Worm (Caenorhabditis elegans) whole organism, L4 larva: ENCODE data around the gene srh-36.

Source experiments
- D1046.2 ChIP-seq: fragments of 200-800 bp; sonication (Bioruptor generic); IDR thresholded peaks from 2 replicates; pipeline ENCODE4 v1.3.6; 2022; ENCODE audit warnings: missing genetic modification characterization, missing compliant biosample characterization
- F49E8.2 ChIP-seq: sonication (generic microtip); optimal IDR thresholded peaks from 2 replicates; lab custom pipeline; 2016; ENCODE audit warnings: missing compliant biosample characterization, mild to moderate bottlenecking, missing genetic modification characterization, borderline replicate concordance
- Y5F2A.4 ChIP-seq: fragments of 200-800 bp; sonication (Bioruptor generic); optimal IDR thresholded peaks from 2 replicates; lab custom pipeline; 2018; ENCODE audit warnings: mild to moderate bottlenecking, missing genetic modification characterization, missing compliant biosample characterization
- ZK337.2 ChIP-seq: fragments of 200-800 bp; sonication (Bioruptor generic); IDR thresholded peaks from 2 replicates; pipeline ENCODE4 v1.3.6; 2022; ENCODE audit warnings: missing genetic modification reagents, missing genetic modification characterization, missing compliant biosample characterization
- ZK546.5 ChIP-seq, 2 experiments: sonication (generic microtip); optimal IDR thresholded peaks; 2 replicates each; lab custom pipeline; 2017; ENCODE audit warnings: missing biosample characterization in 2 of 2, missing genetic modification characterization in 2 of 2
- attf-4 ChIP-seq: sonication (generic microtip); optimal IDR thresholded peaks from 3 replicates; lab custom pipeline; 2017; ENCODE audit warnings: missing biosample characterization, missing genetic modification characterization
- ceh-44 ChIP-seq: fragments of 200-800 bp; sonication (Bioruptor generic); IDR thresholded peaks from 2 replicates; pipeline ENCODE4 v1.3.6; 2022; ENCODE audit warnings: missing genetic modification reagents, missing genetic modification characterization, missing compliant biosample characterization
- daf-16 ChIP-seq, 3 experiments: sonication (generic microtip); optimal IDR thresholded peaks; 2 replicates each; lab custom pipeline; 2016 to 2017; ENCODE audit warnings: missing genetic modification characterization in 3 of 3, missing genetic modification reagents in 3 of 3, mild to moderate bottlenecking in 2 of 3, missing compliant biosample characterization in 2 of 3, missing biosample characterization in 1 of 3, moderate library complexity in 1 of 3
- daf-19 ChIP-seq: fragments of 200-800 bp; sonication (Bioruptor generic); conservative IDR thresholded peaks from 2 replicates; pipeline ENCODE4 v1.3.6; 2022; ENCODE audit warnings: missing genetic modification characterization, missing compliant biosample characterization
- egl-27 ChIP-seq: sonication (generic microtip); optimal IDR thresholded peaks from 3 replicates; lab custom pipeline; 2017; ENCODE audit warnings: missing biosample characterization, missing genetic modification reagents, missing genetic modification characterization
- egl-43 ChIP-seq: fragments of 200-800 bp; sonication (Bioruptor generic); IDR thresholded peaks from 2 replicates; pipeline ENCODE4 v1.3.6; 2022; ENCODE audit warnings: missing genetic modification reagents, missing genetic modification characterization, missing compliant biosample characterization
- hlh-11 ChIP-seq: fragments of 200-800 bp; sonication (Bioruptor generic); optimal IDR thresholded peaks from 2 replicates; lab custom pipeline; 2018; ENCODE audit warnings: mild to moderate bottlenecking, missing genetic modification characterization, missing compliant biosample characterization
- hmg-1.1 ChIP-seq: fragments of 200-800 bp; sonication (Bioruptor generic); IDR thresholded peaks from 2 replicates; pipeline ENCODE4 v1.3.6; 2022; ENCODE audit warnings: missing genetic modification reagents, missing genetic modification characterization, missing compliant biosample characterization
- lim-7 ChIP-seq: fragments of 200-800 bp; sonication (Bioruptor generic); IDR thresholded peaks from 2 replicates; pipeline ENCODE4 v1.3.6; 2022; ENCODE audit warnings: missing genetic modification characterization, missing compliant biosample characterization
- lin-13 ChIP-seq: fragments of 150-350 bp; optimal IDR thresholded peaks from 2 replicates; lab custom pipeline; 2014; ENCODE audit warnings: missing biosample characterization, missing genetic modification reagents, missing genetic modification characterization
- lsy-2 ChIP-seq, 2 experiments: fragments of 150-350 bp in 1 of 2; sonication (generic microtip) in 1 of 2; optimal IDR thresholded peaks; 2 replicates each; lab custom pipeline; 2014 to 2017; ENCODE audit warnings: missing biosample characterization in 2 of 2, missing genetic modification characterization in 2 of 2
- madf-5 ChIP-seq, 2 experiments: fragments of 200-800 bp; sonication (Bioruptor generic); IDR thresholded peaks; 2 replicates each; pipeline ENCODE4 v1.3.6; 2022; ENCODE audit warnings: missing compliant biosample characterization in 2 of 2, missing genetic modification characterization in 2 of 2
- mdl-1 ChIP-seq, 2 experiments: fragments of 150-350 bp in 1 of 2; sonication (generic microtip) in 1 of 2; optimal IDR thresholded peaks; 2 replicates each; lab custom pipeline; 2014 to 2017; ENCODE audit warnings: missing biosample characterization in 2 of 2, missing genetic modification characterization in 2 of 2
- mep-1 ChIP-seq: fragments of 150-350 bp; sonication (generic microtip); optimal IDR thresholded peaks from 3 replicates; lab custom pipeline; 2014; ENCODE audit warnings: missing biosample characterization, missing genetic modification characterization
- nhr-10 ChIP-seq: fragments of 150-350 bp; optimal IDR thresholded peaks from 2 replicates; lab custom pipeline; 2014; ENCODE audit warnings: missing biosample characterization, missing genetic modification characterization
- nhr-237 ChIP-seq: sonication (generic microtip); optimal IDR thresholded peaks from 2 replicates; lab custom pipeline; 2017; ENCODE audit warnings: missing biosample characterization, missing genetic modification characterization
- nhr-25 ChIP-seq: sonication (generic microtip); optimal IDR thresholded peaks from 2 replicates; lab custom pipeline; 2017; ENCODE audit warnings: missing genetic modification characterization, mild to moderate bottlenecking, missing compliant biosample characterization, antibody characterized with exemption, moderate library complexity, borderline replicate concordance; ENCODE audit not compliant: insufficient read depth
- nhr-77 ChIP-seq: fragments of 150-350 bp; optimal IDR thresholded peaks from 2 replicates; lab custom pipeline; 2014; ENCODE audit warnings: missing biosample characterization, missing genetic modification characterization
- php-3 ChIP-seq: fragments of 200-800 bp; sonication (Bioruptor generic); IDR thresholded peaks from 2 replicates; pipeline ENCODE4 v1.3.6; 2022; ENCODE audit warnings: missing genetic modification reagents, missing genetic modification characterization, missing compliant biosample characterization
- set-16 ChIP-seq: fragments of 200-800 bp; sonication (Bioruptor generic); IDR thresholded peaks from 2 replicates; pipeline ENCODE4 v1.3.6; 2022; ENCODE audit warnings: missing genetic modification reagents, missing genetic modification characterization, missing compliant biosample characterization
- snpc-4 ChIP-seq: fragments of 150-350 bp; optimal IDR thresholded peaks from 2 replicates; lab custom pipeline; 2014; ENCODE audit warnings: missing biosample characterization, missing genetic modification characterization
- unc-62 ChIP-seq, 3 experiments: fragments of 150-350 bp in 1 of 3; sonication (generic microtip); optimal IDR thresholded peaks in 2 of 3; peaks in 1 of 3; 1 replicate in 1 of 3; 2 replicates in 2 of 3; lab custom pipeline; 2014 to 2017; ENCODE audit warnings: missing biosample characterization in 3 of 3, missing genetic modification characterization in 3 of 3, missing genetic modification reagents in 3 of 3, missing genotype in 1 of 3
- vab-7 ChIP-seq: fragments of 200-800 bp; sonication (Bioruptor generic); IDR thresholded peaks from 2 replicates; pipeline ENCODE4 v1.3.6; 2022; ENCODE audit warnings: missing genetic modification reagents, missing genetic modification characterization, missing compliant biosample characterization
- zfp-3 ChIP-seq: fragments of 200-800 bp; sonication (Bioruptor generic); conservative IDR thresholded peaks from 2 replicates; pipeline ENCODE4 v1.3.6; 2022; ENCODE audit warnings: missing genetic modification reagents, missing genetic modification characterization, missing compliant biosample characterization

srh-36 gene

DNA sequence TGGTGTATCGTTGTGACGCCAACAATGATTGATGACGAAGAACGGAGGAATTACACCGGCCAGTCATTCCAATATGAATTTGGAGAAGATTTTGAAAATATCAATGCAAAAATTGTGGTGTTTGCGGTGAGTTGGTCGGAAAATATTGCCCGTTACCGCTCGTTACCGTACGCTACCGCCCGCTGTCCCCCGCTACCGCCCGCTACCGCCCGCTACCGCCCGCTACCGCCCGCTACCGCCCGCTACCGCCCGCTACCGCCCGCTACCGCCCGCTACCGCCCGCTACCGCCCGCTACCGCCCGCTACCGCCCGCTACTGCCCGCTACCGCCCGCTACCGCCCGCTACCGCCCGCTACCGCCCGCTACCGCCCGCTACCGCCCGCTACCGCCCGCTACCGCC lies 44.1 kb downstream of the srh-36 start:
- 0 out of 2 replicates have a peak, but pooled peaks have one; percentile 12 for TF ChIP-seq egl-43 (GFP tag; lab: Robert Waterston, UW)
- TF ChIP-seq set-16 (GFP tag; lab: Robert Waterston, UW), result peak; percentile 60
- TF ChIP-seq, all 104 proteins: peak for 2; not testable (repeated sequence) for 102

DNA sequence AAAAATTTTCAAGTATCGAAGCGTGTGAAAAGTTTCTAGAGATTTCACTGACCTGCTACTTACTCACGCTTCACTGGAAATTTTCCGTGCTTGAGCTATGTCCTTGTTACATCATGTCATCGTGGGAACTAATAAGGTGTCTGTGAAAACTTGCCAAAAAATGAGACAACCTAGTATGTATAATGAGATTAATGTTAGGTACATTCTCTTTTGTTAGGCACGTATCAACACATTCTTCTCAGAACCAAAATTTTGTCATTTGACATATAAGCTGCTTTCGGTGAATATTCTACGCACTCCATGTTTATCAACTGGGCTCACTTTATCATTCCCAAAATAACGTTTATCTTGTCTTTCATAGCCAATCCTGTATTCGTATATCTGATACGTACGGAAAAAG lies 47.4 kb downstream of the srh-36 start, which contains the start of gene srj-18:
srj-18 (plus strand) TSS at position 301 of the 400 bp plus-strand sequence.
- no peak for TF ChIP-seq mep-1 (tag; lab: Kevin White, UChicago)

DNA sequence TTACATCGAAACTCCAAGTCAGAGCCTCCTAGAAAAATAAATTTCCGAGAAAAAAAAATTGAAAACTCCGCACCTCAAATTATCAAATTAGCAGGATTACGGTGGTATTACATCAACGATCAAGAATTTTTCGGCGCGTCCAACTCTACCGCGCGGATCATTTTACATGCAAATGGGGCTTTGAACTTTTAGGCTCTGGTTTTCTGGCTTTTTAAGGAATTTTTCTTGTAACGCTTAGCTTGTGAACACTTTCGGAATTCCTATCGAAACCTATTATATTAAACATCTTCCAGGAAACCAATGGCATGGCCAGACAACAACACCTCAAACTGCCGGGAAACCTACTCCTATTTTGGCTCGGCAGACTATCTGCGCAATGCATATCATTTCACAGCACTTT lies 49.9 kb downstream of the srh-36 start, which contains the start of gene srh-56:
srh-56 (plus strand) TSS at position 301 of the 400 bp plus-strand sequence.
- no peak for TF ChIP-seq nhr-25
- no peak for TF ChIP-seq mdl-1 (tag; optimal IDR thresholded peaks at IDR 0.05; lab: Kevin White, UChicago)
- TF ChIP-seq daf-16 (GFP tag; optimal IDR thresholded peaks at IDR 0.05; lab: Kevin White, UChicago), result no peak
- no peak for TF ChIP-seq daf-16 (tag; optimal IDR thresholded peaks at IDR 0.05; lab: Kevin White, UChicago)
- no peak for TF ChIP-seq lim-7 (GFP tag; lab: Robert Waterston, UW)
- TF ChIP-seq hmg-1.1, result no peak
- TF ChIP-seq ZK337.2, result no peak
- TF ChIP-seq F49E8.2 (tag; lab: Kevin White, UChicago), result no peak
- no peak for TF ChIP-seq nhr-10
- no peak for TF ChIP-seq unc-62 (GFP tag; optimal IDR thresholded peaks at IDR 0.05 in 1 of 2; lab: Kevin White, UChicago)
- TF ChIP-seq unc-62 (tag; optimal IDR thresholded peaks at IDR 0.05; lab: Kevin White, UChicago), result no peak
- no peak for TF ChIP-seq zfp-3 (GFP tag; lab: Robert Waterston, UW)

DNA sequence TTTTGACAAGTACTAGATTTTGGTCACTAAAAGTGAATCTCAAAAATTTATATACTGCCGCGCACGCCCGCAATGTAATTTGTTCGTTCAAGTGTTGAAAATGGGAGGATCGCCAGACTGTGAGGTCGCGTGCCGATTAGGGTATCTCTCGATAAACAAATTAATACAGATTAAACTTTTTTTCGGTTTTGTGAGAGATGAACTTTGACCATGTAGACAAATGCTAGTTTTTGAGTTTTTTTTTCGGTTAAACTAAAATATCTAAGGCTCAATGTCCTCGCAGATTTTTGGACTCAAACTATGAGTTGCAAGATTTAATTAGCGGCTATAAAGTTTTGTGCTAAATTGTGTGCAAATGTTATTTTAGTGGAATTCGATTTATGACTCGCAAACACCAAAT lies 51.7 kb downstream of the srh-36 start, which contains the start of gene dhs-15:
dhs-15 (minus strand) TSS at position 101 of the 400 bp plus-strand sequence.
- no peak for TF ChIP-seq php-3
- TF ChIP-seq ZK546.5 (tag; optimal IDR thresholded peaks at IDR 0.05; lab: Kevin White, UChicago), result no peak
- no peak for TF ChIP-seq lin-13 (GFP tag; lab: Kevin White, UChicago)
- no peak for TF ChIP-seq vab-7 (GFP tag; lab: Robert Waterston, UW)
- no peak for TF ChIP-seq nhr-237 (tag; lab: Kevin White, UChicago)
- TF ChIP-seq Y5F2A.4, result no peak
- no peak for TF ChIP-seq madf-5 (GFP tag; IDR thresholded peaks at IDR 0.05; lab: Robert Waterston, UW)
- no peak for TF ChIP-seq egl-27 (tag; lab: Kevin White, UChicago)
- TF ChIP-seq attf-4 (tag; lab: Kevin White, UChicago), result no peak
- no peak for TF ChIP-seq snpc-4 (tag; lab: Kevin White, UChicago)
- no peak for TF ChIP-seq nhr-77
- TF ChIP-seq hlh-11 (tag; lab: Kevin White, UChicago), result no peak
- no peak for TF ChIP-seq lsy-2 (tag; optimal IDR thresholded peaks at IDR 0.05; lab: Kevin White, UChicago)
- TF ChIP-seq D1046.2 (GFP tag; lab: Robert Waterston, UW), result no peak
- no peak for TF ChIP-seq daf-19 (GFP tag; lab: Robert Waterston, UW)
- TF ChIP-seq egl-43 (GFP tag; lab: Robert Waterston, UW), result no peak
- no peak for TF ChIP-seq daf-16 (GFP tag; optimal IDR thresholded peaks at IDR 0.05; lab: Kevin White, UChicago)
- TF ChIP-seq daf-16 (tag; optimal IDR thresholded peaks at IDR 0.05; lab: Kevin White, UChicago), result no peak
- no peak for TF ChIP-seq ceh-44 (GFP tag; lab: Robert Waterston, UW)
